Worm (Caenorhabditis elegans): Measurements from ENCODE around the gene dhs-24.
"Not testable (repeated sequence)": the region's sequence is repeated elsewhere in the genome, so short reads cannot be mapped to it uniquely, and the experiment has no call there.

dhs-24 gene

DNA sequence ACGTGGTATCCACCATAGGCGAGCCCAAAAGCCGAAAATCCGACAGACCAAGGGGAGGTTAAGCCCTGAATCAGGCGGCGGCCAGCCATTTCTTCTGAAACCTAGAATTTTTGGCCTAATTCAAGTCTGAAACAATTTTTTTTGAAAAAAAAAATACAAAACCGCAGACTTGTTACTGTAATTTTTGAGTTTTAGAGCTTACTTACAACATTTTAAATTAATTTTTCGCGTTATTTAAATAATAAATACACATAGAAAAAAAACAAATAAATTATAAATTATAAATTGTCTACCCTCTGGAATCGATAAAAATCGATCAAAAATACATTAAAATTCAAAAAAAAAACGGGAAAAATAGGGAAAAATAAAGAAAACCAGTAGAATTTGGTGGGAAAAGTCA, at the start of gene dhs-24:
TSS of gene dhs-24 (minus strand) at position 101 of the 400 bp plus-strand sequence.
- no peak for TF ChIP-seq unc-62 (GFP tag; optimal IDR thresholded peaks at IDR 0.05)

DNA sequence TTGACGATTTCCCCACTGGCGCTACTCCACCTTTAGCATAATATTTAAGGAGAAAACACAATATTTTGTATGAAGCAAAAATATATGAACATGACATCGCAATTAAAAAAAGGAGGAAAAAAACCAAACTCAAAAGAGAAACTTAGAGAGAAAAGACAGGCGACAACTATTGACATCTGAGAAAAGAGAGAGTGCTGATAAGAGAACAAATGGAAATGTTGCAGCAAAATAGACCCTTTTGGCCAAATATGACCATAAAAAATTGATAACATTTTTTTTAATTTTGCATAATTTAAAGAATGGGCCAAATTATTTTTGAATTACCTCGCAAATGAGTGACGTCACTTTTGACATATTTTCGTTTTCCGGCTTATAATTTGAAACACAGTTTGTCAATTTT, 48.2 kb upstream of the dhs-24 start:
- no peak for TF ChIP-seq unc-62 (GFP tag; optimal IDR thresholded peaks at IDR 0.05)

- TF ChIP-seq unc-62 (GFP tag; optimal IDR thresholded peaks at IDR 0.05), result no peak
Observed at ce11 chrV:19994093-19994492, 47.7 kb upstream of the dhs-24 start, which contains the start of gene Y60A3A.25. Gene Y60A3A.25 (minus strand): TSS chrV:19994193.

ce11 chrV:19987684-19988083, 41.3 kb upstream of the dhs-24 start, which contains the start of gene sri-67:
Gene sri-67 (plus strand): TSS chrV:19987984.
- no peak for TF ChIP-seq unc-62 (GFP tag; optimal IDR thresholded peaks at IDR 0.05)

DNA sequence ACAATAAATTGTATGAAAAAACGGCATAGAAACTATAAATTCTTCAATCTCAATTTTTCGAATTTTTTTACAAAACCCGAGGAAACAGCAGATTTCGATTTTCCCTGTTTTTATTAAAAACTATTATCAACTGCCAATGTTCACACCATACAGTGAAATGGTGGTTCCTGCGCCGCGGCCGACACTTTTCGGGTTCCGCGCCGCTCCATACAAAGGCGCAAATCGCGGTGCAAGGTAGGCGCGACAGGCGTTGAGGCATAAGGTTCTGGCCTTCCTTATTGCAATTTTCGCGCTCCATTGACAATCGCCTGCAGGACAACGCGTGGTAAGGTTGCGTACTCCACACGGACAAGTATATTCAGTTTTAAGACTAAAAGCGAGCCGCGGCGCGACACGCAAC, 40.4 kb upstream of the dhs-24 start:
- TF ChIP-seq unc-62 (GFP tag; optimal IDR thresholded peaks at IDR 0.05), result no peak

ce11 chrV:19986213-19986612, 39.8 kb upstream of the dhs-24 start, which contains the start of gene clec-260:
Gene clec-260 (minus strand): TSS chrV:19986313.
- TF ChIP-seq unc-62 (GFP tag; optimal IDR thresholded peaks at IDR 0.05), result no peak

ce11 chrV:19981832-19982462, 35.5 kb upstream of the dhs-24 start, which contains the start of gene Y60A3A.24:
Gene Y60A3A.24 (minus strand): TSS chrV:19981882.
- no peak for TF ChIP-seq unc-62 (GFP tag; optimal IDR thresholded peaks at IDR 0.05)

DNA sequence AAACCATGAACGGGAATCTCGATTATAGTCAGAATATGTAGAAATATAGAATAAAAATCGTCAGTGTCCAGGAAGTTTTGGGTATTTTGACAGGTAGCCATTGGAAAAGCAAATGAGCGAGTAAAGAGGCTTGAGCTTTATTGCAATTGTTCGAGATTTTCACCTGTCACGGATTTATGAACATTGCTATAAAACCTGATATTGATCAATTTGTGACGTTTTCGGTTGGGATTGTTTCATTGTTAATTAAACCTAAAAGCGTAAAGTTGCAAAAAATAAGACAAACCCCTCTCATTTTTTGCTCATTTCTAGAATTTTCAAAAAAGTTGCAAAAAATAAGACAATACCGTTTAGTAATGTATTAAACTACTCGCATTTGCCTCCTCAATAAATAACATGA, 31.8 kb upstream of the dhs-24 start, which contains the start of gene srh-183:
TSS of gene srh-183 (minus strand) at position 101 of the 400 bp plus-strand sequence.
- no peak for TF ChIP-seq unc-62 (GFP tag; optimal IDR thresholded peaks at IDR 0.05)

ce11 chrV:19972984-19973383, 26.6 kb upstream of the dhs-24 start, which contains the start of gene srh-173:
Gene srh-173 (plus strand): TSS chrV:19973284.
- no peak for TF ChIP-seq unc-62 (GFP tag; optimal IDR thresholded peaks at IDR 0.05)

DNA sequence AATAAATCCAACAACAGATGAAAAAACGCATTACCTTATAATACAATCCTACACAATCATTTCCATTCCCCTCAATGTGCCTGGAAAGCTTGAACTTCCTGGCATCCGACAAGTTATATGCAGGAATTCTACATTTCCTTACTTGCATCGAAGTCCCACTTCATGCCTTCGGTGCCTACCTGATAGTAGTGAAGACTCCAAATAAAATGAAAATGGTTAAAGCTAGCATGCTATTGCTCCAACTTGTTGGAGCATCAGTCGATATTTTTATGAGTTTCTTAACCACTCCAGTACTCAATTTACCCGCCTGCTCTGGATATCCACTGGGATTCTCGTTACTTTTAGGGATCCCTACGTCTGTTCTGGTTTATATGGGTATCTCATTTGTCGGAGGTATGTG, 19.2 kb upstream of the dhs-24 start, which contains the start of gene srh-171:
TSS of gene srh-171 (plus strand) at position 75 of the 400 bp plus-strand sequence.
- no peak for TF ChIP-seq unc-62 (GFP tag; optimal IDR thresholded peaks at IDR 0.05)

DNA sequence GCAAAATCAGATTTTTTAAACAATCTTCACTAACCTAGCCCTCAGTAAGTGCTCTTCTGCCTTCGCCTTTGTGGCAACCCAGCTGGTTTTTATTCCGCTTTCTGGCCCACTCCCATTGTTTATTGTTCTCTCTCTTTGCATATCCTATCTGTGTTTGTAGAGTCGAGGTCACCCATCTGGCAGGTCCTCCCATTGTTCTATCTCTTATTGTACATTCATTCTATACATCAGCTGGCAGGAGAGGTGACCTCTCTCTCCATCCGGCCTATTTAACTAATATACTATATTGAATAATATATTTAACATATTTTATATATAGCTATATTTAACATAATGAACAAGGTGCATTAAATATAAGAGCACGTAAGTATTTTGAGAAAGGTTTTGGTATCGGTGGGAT, 15.5 kb upstream of the dhs-24 start:
- TF ChIP-seq unc-62 (GFP tag; optimal IDR thresholded peaks at IDR 0.05), result no peak

DNA sequence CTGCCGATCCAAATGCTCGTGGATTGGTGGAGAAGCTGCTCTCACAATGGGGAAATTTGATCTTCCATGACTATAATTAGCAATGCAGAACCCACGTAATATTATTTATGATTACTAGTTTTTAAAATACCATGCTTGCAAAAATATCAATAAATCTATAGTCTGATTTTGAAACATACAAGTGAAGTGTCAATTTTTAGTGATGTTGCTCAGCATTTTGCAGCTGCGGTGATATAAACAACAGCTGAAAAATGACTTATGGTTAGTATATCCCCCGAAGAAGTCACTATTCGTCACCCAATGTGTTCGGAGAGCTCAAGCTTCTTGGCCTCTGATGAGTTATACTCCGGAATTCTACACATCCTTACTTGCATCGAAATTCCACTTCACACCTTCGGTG, 12.3 kb upstream of the dhs-24 start, which contains the start of gene srh-172:
TSS of gene srh-172 (plus strand) at position 301 of the 400 bp plus-strand sequence.
- no peak for TF ChIP-seq unc-62 (GFP tag; optimal IDR thresholded peaks at IDR 0.05)

DNA sequence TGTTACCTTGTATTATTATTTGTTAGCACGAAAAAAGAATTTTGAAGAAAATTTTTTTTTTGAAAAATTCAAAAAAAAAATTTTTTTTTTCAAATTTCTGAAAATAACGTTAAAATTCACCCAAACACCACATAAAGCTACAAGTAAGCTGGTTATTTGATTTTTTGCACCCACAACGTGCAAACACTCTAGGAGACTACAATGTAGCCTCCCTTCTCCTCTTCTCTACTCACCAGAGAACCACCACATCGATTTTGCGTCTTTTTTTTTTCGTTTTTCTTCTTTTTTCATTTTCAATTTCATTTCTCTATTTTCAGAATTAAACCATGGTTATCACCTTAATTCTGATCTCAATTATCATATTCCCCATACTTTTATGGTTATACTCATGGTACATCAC, 8.7 kb upstream of the dhs-24 start, which contains the start of gene abhd-3.1:
TSS of gene abhd-3.1 (plus strand) at position 318 of the 400 bp plus-strand sequence.
- no peak for TF ChIP-seq unc-62 (GFP tag; optimal IDR thresholded peaks at IDR 0.05)

DNA sequence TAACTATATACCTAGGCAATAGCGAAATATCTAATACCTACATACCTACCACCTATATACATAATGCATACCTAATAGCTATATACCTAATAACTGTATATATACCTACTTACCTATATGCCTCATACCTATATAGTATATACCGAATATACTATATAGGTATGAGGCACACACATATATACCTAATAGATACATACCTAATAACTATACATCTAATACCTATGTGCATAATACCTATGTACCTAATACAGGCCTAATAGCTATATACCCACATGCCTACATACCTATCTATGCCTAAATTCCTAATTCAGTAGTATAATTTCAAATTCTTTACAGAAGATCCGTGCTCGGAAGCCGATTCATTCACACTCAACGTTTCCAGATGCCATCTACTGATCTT, 8.1 kb upstream of the dhs-24 start:
- TF ChIP-seq unc-62 (GFP tag; optimal IDR thresholded peaks at IDR 0.05), result no peak

ce11 chrV:19949721-19950120, 3.3 kb upstream of the dhs-24 start, which contains the start of gene Y60A3A.8:
Gene Y60A3A.8 (plus strand): TSS chrV:19949978.
- not testable (repeated sequence) for TF ChIP-seq unc-62 (GFP tag; optimal IDR thresholded peaks at IDR 0.05)

DNA sequence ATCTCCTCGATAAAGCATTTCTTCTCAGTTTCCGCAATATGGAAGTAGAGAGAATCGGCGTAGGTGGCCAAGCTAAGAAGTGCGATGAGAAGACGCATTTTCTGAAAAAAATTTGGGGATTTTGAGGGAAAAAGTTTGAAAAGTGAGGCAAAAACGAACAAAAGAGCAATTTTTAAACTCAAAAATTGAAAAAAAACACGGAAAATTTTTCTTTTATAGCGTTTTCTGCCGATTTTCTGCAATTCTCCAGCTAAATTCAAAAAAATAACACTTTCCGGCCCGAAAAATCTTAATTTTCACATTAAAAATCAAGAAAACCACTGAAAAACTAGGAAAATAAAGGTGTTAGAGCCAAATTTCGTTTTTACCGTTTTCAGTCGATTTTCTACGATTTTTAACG, 2.6 kb upstream of the dhs-24 start, which contains the start of gene tmed-4:
TSS of gene tmed-4 (minus strand) at position 101 of the 400 bp plus-strand sequence.
- not testable (repeated sequence) for TF ChIP-seq unc-62 (GFP tag; optimal IDR thresholded peaks at IDR 0.05)

ce11 chrV:19936945-19937344, 9.5 kb downstream of the dhs-24 start:
- no peak for TF ChIP-seq unc-62 (GFP tag; optimal IDR thresholded peaks at IDR 0.05)

Measured in whole organism, dauer.